Worm (Caenorhabditis elegans) whole organism, mixed stage, embryonic: ENCODE measurements around the gene F13B12.1.

Source experiments
- M03D4.4 ChIP-seq: sonication (generic microtip); optimal IDR thresholded peaks from 2 replicates; lab custom pipeline; 2017; ENCODE audit warnings: mild to moderate bottlenecking, missing genetic modification characterization, missing compliant biosample characterization
- ham-2 ChIP-seq: fragments of 200-800 bp; sonication (Bioruptor generic); optimal IDR thresholded peaks from 2 replicates; lab custom pipeline; 2018; ENCODE audit warnings: mild to moderate bottlenecking, missing genetic modification characterization, missing compliant biosample characterization
- hlh-1 ChIP-seq: fragments of 150-350 bp; optimal IDR thresholded peaks from 2 replicates; lab custom pipeline; 2014; ENCODE audit warnings: missing biosample characterization, missing genetic modification reagents, missing genetic modification characterization
- lin-13 ChIP-seq: fragments of 150-350 bp; optimal IDR thresholded peaks from 2 replicates; lab custom pipeline; 2014; ENCODE audit warnings: missing biosample characterization, missing genetic modification characterization
- lin-32 ChIP-seq: fragments of 200-800 bp; sonication (Bioruptor generic); optimal IDR thresholded peaks from 2 replicates; lab custom pipeline; 2018; ENCODE audit warnings: mild to moderate bottlenecking, missing genetic modification characterization, missing compliant biosample characterization
- lsy-2 ChIP-seq: fragments of 150-350 bp; optimal IDR thresholded peaks from 2 replicates; lab custom pipeline; 2014; ENCODE audit warnings: missing biosample characterization, missing genetic modification characterization
- nhr-237 ChIP-seq: fragments of 150-350 bp; optimal IDR thresholded peaks from 2 replicates; lab custom pipeline; 2014; ENCODE audit warnings: missing biosample characterization, missing genetic modification characterization
- nhr-28 ChIP-seq: fragments of 150-350 bp; optimal IDR thresholded peaks from 2 replicates; lab custom pipeline; 2014; ENCODE audit warnings: missing biosample characterization, missing genetic modification characterization
- nhr-76 ChIP-seq: sonication (generic microtip); optimal IDR thresholded peaks from 2 replicates; lab custom pipeline; 2017; ENCODE audit warnings: missing biosample characterization, missing genetic modification characterization
- unc-62 ChIP-seq: fragments of 150-350 bp; optimal IDR thresholded peaks from 2 replicates; lab custom pipeline; 2014; ENCODE audit warnings: missing biosample characterization, missing genetic modification reagents, missing genetic modification characterization
- ztf-11 ChIP-seq: fragments of 150-350 bp; optimal IDR thresholded peaks from 2 replicates; lab custom pipeline; 2014; ENCODE audit warnings: missing biosample characterization, missing genetic modification characterization

DNA sequence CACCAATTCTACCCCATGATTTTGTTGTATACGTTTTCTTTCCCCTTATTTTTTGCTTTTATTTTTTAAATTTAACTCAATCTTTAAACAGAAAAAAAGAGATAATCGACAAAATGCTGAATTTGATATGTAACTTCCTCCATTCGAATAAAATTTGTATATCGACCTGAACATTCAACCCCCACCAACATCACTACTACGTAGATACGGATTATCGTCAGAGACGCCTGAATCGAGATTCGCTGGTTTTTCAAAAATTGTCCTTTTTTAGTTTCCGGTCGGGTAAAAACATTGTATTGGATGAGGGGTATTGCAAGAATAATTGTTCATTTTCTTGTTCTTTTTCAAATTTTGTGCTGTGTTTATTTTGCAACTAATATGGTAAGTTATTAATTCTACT, 48.0 kb upstream of the F13B12.1 start, which contains the start of gene bgnt-1.1:
- TF ChIP-seq nhr-28 (tag; lab: Kevin White, UChicago) (no peak), lin-32 (GFP tag; lab: Kevin White, UChicago) (no peak), lin-13 (no peak), ham-2 (GFP tag; lab: Kevin White, UChicago) (no peak), lsy-2 (tag; lab: Kevin White, UChicago) (no peak), ztf-11 (tag; lab: Kevin White, UChicago) (no peak), unc-62 (GFP tag; lab: Kevin White, UChicago) (no peak), hlh-1 (no peak), M03D4.4 (no peak), nhr-76 (no peak), nhr-237 (no peak)
